Worm (Caenorhabditis elegans): ENCODE results near the gene Y51B9A.9.

DNA sequence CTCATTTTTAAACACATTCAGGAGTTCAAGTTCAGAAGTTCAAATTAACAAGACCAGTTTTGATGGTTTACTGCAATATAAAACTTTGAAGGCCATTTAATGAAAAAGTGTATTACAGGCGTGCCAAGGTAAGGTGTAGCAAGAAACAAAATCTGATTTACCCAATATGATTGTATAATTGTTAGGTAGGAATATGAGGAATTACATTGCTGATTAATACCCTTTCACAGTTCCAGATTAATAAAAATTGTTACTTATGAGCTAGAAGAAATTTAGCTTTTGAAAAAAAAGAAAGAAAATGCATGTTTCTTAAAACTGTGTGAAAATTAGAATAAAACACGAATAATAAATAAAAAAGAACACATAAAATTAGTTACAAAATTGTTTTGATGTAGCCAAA is 36.2 kb upstream of the Y51B9A.9 start, which contains the start of gene kin-15:
- TF ChIP-seq R02D3.7 (tag; optimal IDR thresholded peaks at IDR 0.05) (no peak), gmeb-1 (tag; optimal IDR thresholded peaks at IDR 0.05) (no peak), ztf-11 (tag; optimal IDR thresholded peaks at IDR 0.05) (no peak), ama-1 (optimal IDR thresholded peaks at IDR 0.05) (no peak), nhr-21 (tag; optimal IDR thresholded peaks at IDR 0.05) (no peak), nhr-11 (tag; optimal IDR thresholded peaks at IDR 0.05) (no peak), sma-3 (GFP tag; optimal IDR thresholded peaks at IDR 0.05) (no peak), nhr-6 (tag; optimal IDR thresholded peaks at IDR 0.05) (no peak), unc-39 (tag; optimal IDR thresholded peaks at IDR 0.05) (no peak), nhr-237 (tag; optimal IDR thresholded peaks at IDR 0.05) (no peak), ceh-82 (tag; optimal IDR thresholded peaks at IDR 0.05) (no peak)
